Worm (Caenorhabditis elegans): ENCODE measurements around the gene nspe-2.

DNA sequence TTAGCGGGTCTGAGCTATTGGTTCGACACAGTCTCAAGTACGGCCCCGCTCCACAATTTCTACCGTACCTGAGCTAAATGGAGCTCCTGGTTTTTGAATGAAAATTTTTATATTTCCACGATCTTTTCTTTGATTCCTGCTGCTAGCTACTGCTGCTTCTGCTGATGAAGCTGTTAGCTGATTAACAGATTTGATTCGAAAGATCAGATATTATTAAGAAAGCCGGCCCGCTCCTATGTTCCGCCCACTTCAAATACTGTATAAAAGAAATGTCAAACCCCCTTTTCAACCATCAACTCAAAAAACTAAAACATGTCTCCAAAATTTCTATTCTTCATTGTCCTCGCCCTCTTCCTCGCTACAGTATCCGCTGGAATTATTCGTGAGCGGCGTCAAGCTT, 1.6 kb downstream of the nspe-2 start, which contains the start of gene nspe-3:
- no peak for TF ChIP-seq elt-3 (tag; optimal IDR thresholded peaks at IDR 0.05)
- TF ChIP-seq sptf-1 (tag; optimal IDR thresholded peaks at IDR 0.05) = no peak
- no peak for TF ChIP-seq lin-13 (tag; optimal IDR thresholded peaks at IDR 0.05)
- TF ChIP-seq nhr-12 (tag; optimal IDR thresholded peaks at IDR 0.05) = no peak
- no peak for TF ChIP-seq unc-120 (tag; optimal IDR thresholded peaks at IDR 0.05; ENCODE audit: poor library complexity, severe bottlenecking)
- TF ChIP-seq snpc-4 (tag; optimal IDR thresholded peaks at IDR 0.05) = no peak
- no peak for TF ChIP-seq blmp-1 (tag; optimal IDR thresholded peaks at IDR 0.05)
- TF ChIP-seq mep-1 (tag; optimal IDR thresholded peaks at IDR 0.05) = no peak
- no peak for TF ChIP-seq tbx-8 (GFP tag; optimal IDR thresholded peaks at IDR 0.05)
- TF ChIP-seq elt-1 (tag; optimal IDR thresholded peaks at IDR 0.05; ENCODE audit: borderline replicate concordance, insufficient read depth) = no peak
- TF ChIP-seq unc-62 (GFP tag; optimal IDR thresholded peaks at IDR 0.05) = no peak
- no peak for TF ChIP-seq nhr-76 (tag; optimal IDR thresholded peaks at IDR 0.05)
- TF ChIP-seq zip-8 (tag; optimal IDR thresholded peaks at IDR 0.05) = no peak
- TF ChIP-seq ztf-11 (tag; optimal IDR thresholded peaks at IDR 0.05) = no peak
